Fruit fly (Drosophila melanogaster): ENCODE data around the gene CG14115.

CG14115 gene

dm6 chr3L:13036706-13037457 lies 24.3 kb downstream of the CG14115 start, which contains the start of gene Srrm1:
Gene Srrm1 (plus strand): TSS chr3L:13036821.
- TF ChIP-seq yki (optimal IDR thresholded peaks at IDR 0.05), result no peak
- TF ChIP-seq ERR (GFP tag; optimal IDR thresholded peaks at IDR 0.05), result peak; percentile 10
- peak; percentile 58 for TF ChIP-seq Sry-β (GFP tag; optimal IDR thresholded peaks at IDR 0.05)
- no peak for TF ChIP-seq gcm (GFP tag; optimal IDR thresholded peaks at IDR 0.05)
- no peak for TF ChIP-seq GATAe (GFP tag; conservative IDR thresholded peaks at IDR 0.05)
- peak; percentile 25 for TF ChIP-seq CG18262 (tag; optimal IDR thresholded peaks at IDR 0.05)
- TF ChIP-seq ems (GFP tag; optimal IDR thresholded peaks at IDR 0.05), result peak; percentile 64
- no peak for TF ChIP-seq Hey (tag; optimal IDR thresholded peaks at IDR 0.05)
- peak; percentile 3 for TF ChIP-seq CG18599 (GFP tag; optimal IDR thresholded peaks at IDR 0.05)
- TF ChIP-seq BEAF-32 (GFP tag; optimal IDR thresholded peaks at IDR 0.05), result peak; percentile 97
- peak; percentile 93 for TF ChIP-seq Opbp (GFP tag; IDR thresholded peaks at IDR 0.05; ENCODE audit: partially characterized antibody)
- peak; percentile 31 for TF ChIP-seq CG7987 (GFP tag; optimal IDR thresholded peaks at IDR 0.05)
- peak; percentile 11 for TF ChIP-seq CG1792 (GFP tag; optimal IDR thresholded peaks at IDR 0.05)
- peak; percentile 42 for TF ChIP-seq Fer1 (GFP tag; optimal IDR thresholded peaks at IDR 0.05)
- TF ChIP-seq slbo (GFP tag; IDR thresholded peaks at IDR 0.05), result peak; percentile 59; the same call in 1 of the 2 replicates
- TF ChIP-seq H15 (GFP tag; IDR thresholded peaks at IDR 0.05), result no peak
- no peak for TF ChIP-seq Trl (optimal IDR thresholded peaks at IDR 0.05)
- peak; percentile 52 for TF ChIP-seq Trl (GFP tag; optimal IDR thresholded peaks at IDR 0.05)
- TF ChIP-seq CG7372 (GFP tag; IDR thresholded peaks at IDR 0.05), result 0 out of 2 replicates have a peak, but pooled peaks have one; percentile 21
- no peak for TF ChIP-seq rib (GFP tag; IDR thresholded peaks at IDR 0.05)
- TF ChIP-seq ssp (GFP tag; IDR thresholded peaks at IDR 0.05), result no peak
- peak; percentile 25 for TF ChIP-seq pfk (GFP tag; optimal IDR thresholded peaks at IDR 0.05)
- no peak for TF ChIP-seq fru (optimal IDR thresholded peaks at IDR 0.05)
- peak; percentile 30 for TF ChIP-seq fu2 (GFP tag; optimal IDR thresholded peaks at IDR 0.05)
- TF ChIP-seq CG9876 (GFP tag; optimal IDR thresholded peaks at IDR 0.05), result peak; percentile 31
- TF ChIP-seq CG9215 (GFP tag; IDR thresholded peaks at IDR 0.05), result peak; percentile 29; the same call in 1 of the 2 replicates
- TF ChIP-seq dysf (GFP tag; IDR thresholded peaks at IDR 0.05), result 0 out of 3 replicates have a peak, but pooled peaks have one; percentile 16
- peak; percentile 93 for TF ChIP-seq CG16813 (GFP tag; IDR thresholded peaks at IDR 0.05; ENCODE audit: partially characterized antibody)
- peak; percentile 26 for TF ChIP-seq CG4424 (GFP tag; optimal IDR thresholded peaks at IDR 0.05)
- peak; percentile 17; the same call in 1 of the 3 replicates for TF ChIP-seq CG11456 (GFP tag; IDR thresholded peaks at IDR 0.05)
- peak; percentile 69 for TF ChIP-seq chn (GFP tag; optimal IDR thresholded peaks at IDR 0.05)
- TF ChIP-seq Dip3 (GFP tag; optimal IDR thresholded peaks at IDR 0.05), result peak; percentile 38
- TF ChIP-seq chinmo (GFP tag; IDR thresholded peaks at IDR 0.05; ENCODE audit: partially characterized antibody), result peak; percentile 69; the same call in 1 of the 4 replicates
- no peak for TF ChIP-seq Poxn (GFP tag; IDR thresholded peaks at IDR 0.05)
- peak; percentile 46 for TF ChIP-seq CG17829 (tag; optimal IDR thresholded peaks at IDR 0.05)
- no peak for TF ChIP-seq CG14667 (GFP tag; IDR thresholded peaks at IDR 0.05)
- TF ChIP-seq CG15696 (tag; optimal IDR thresholded peaks at IDR 0.05), result no peak
- peak; percentile 58 for TF ChIP-seq stwl (tag; optimal IDR thresholded peaks at IDR 0.05)
- TF ChIP-seq Ada2b (GFP tag; IDR thresholded peaks at IDR 0.05), result no peak
- TF ChIP-seq CG11085 (GFP tag; IDR thresholded peaks at IDR 0.05), result no peak
- peak; percentile 47; the same call in 2 of the 3 replicates for TF ChIP-seq Dbx (GFP tag; IDR thresholded peaks at IDR 0.05)
- no peak for TF ChIP-seq CG12299 (tag; optimal IDR thresholded peaks at IDR 0.05)
- TF ChIP-seq Sox100B (GFP tag; optimal IDR thresholded peaks at IDR 0.05), result no peak
- peak; percentile 82 for TF ChIP-seq crol (GFP tag; IDR thresholded peaks at IDR 0.05)
- TF ChIP-seq Deaf1 (tag; optimal IDR thresholded peaks at IDR 0.05), result peak; percentile 19
- TF ChIP-seq CG13624 (GFP tag; optimal IDR thresholded peaks at IDR 0.05), result peak; percentile 75
- peak; percentile 64 for TF ChIP-seq HLH54F (GFP tag; optimal IDR thresholded peaks at IDR 0.05)
- TF ChIP-seq Bteb2 (GFP tag; optimal IDR thresholded peaks at IDR 0.05), result peak; percentile 20
- no peak for TF ChIP-seq nom (GFP tag; optimal IDR thresholded peaks at IDR 0.05)
- TF ChIP-seq shn (GFP tag; optimal IDR thresholded peaks at IDR 0.05), result peak; percentile 45
- TF ChIP-seq CG3847 (GFP tag; IDR thresholded peaks at IDR 0.05), result peak; percentile 81
